Fruit fly (Drosophila melanogaster) whole organism, prepupa: Measurements from ENCODE around the gene Wnt4.

Experiments used
- CG10669 ChIP-seq: fragments of 200-800 bp; sonication (Bioruptor generic); optimal IDR thresholded peaks from 3 replicates; lab custom pipeline; 2018; ENCODE audit warnings: missing biosample characterization, mild to moderate bottlenecking, missing genetic modification characterization, moderate library complexity
- CG15336 ChIP-seq: fragments of 200-800 bp; sonication (Bioruptor generic); IDR thresholded peaks from 2 replicates; pipeline ENCODE4 v1.3.6; 2022; ENCODE audit warnings: missing biosample characterization, missing genetic modification characterization
- CG3032 ChIP-seq: fragments of 200-800 bp; optimal IDR thresholded peaks from 2 replicates; lab custom pipeline; 2019; ENCODE audit warnings: missing biosample characterization, mild to moderate bottlenecking, missing genetic modification characterization, moderate library complexity
- CG8319 ChIP-seq: fragments of 200-800 bp; sonication (Bioruptor generic); optimal IDR thresholded peaks from 3 replicates; lab custom pipeline; 2016; ENCODE audit warnings: missing biosample characterization, missing genetic modification characterization
- fd59A ChIP-seq: fragments of 200-800 bp; sonication (Bioruptor generic); optimal IDR thresholded peaks from 2 replicates; lab custom pipeline; 2017; ENCODE audit warnings: missing biosample characterization, mild to moderate bottlenecking, missing genetic modification characterization, missing genetic modification reagents
- topi ChIP-seq: fragments of 200-800 bp; sonication (Bioruptor generic); optimal IDR thresholded peaks from 3 replicates; lab custom pipeline; 2016; ENCODE audit warnings: missing biosample characterization, missing genetic modification characterization

DNA sequence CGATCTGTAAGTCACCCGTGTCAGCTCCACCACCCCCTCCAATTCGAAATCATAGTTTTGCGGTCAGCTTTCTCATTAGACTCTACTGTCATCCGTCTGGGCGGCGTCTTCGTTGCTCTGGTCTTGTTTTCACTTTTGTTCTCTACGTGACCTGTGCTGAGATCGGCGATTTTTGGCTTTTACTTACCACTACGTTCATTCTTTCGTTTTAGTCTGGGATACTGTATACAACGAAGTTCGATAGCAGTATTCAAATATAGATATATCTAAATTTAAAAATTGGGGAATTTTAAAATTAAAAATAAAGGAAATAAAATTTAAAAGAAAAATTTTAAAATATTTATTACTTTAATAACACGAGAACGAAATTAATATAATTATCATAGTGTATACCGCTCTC is 24.1 kb downstream of the Wnt4 start, which contains the start of gene CG13786:
- TF ChIP-seq CG10669 (GFP tag; lab: Kevin White, UChicago) (no peak), CG8319 (GFP tag; lab: Kevin White, UChicago) (no peak), topi (GFP tag; lab: Kevin White, UChicago) (no peak), CG3032 (tag; lab: Kevin White, UChicago) (no peak), fd59A (GFP tag; lab: Kevin White, UChicago) (no peak), CG15336 (GFP tag; lab: Robert Waterston, UW) (no peak)
